Fruit fly (Drosophila melanogaster): ENCODE measurements around the gene Cbp80.

DNA sequence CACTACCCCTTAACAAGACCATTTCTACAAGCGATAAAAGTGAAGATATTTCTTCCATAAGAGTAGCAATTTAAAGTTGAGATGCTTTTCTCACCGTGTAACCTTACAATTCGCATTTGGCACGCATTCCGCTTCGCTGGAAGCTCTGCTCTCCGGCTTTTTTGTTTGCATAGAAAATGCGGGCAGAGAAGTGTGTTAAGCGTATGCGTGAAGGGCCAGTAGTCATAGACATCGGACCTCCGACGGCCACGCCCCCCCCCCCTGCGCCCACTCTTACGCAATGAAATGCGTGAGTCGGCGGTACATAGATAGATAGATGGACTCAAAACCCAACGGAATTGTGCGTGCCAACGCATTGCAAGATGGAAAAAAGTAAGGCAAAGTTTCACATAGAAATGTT is 19.6 kb downstream of the Cbp80 start:
- TF ChIP-seq usp (GFP tag; optimal IDR thresholded peaks at IDR 0.05) (no peak), Dll (optimal IDR thresholded peaks at IDR 0.05) (no peak), CG8478 (optimal IDR thresholded peaks at IDR 0.05) (no peak)

All from whole organism.